Fruit fly (Drosophila melanogaster) whole organism, embryonic: Measurements from ENCODE around the gene CG33120.

ENCODE experiments used
- Atf6 ChIP-seq: fragments of 200-800 bp; sonication (Bioruptor generic); IDR thresholded peaks from 2 replicates; pipeline ENCODE4 v1.3.6; 2022; ENCODE audit warnings: missing biosample characterization, missing genetic modification characterization
- B-H2 ChIP-seq: fragments of 200-800 bp; sonication (Bioruptor generic); optimal IDR thresholded peaks from 2 replicates; lab custom pipeline; 2018; ENCODE audit warnings: missing biosample characterization, mild to moderate bottlenecking, missing genetic modification characterization
- Bdp1 ChIP-seq: fragments of 200-800 bp; sonication (Bioruptor generic); optimal IDR thresholded peaks from 3 replicates; lab custom pipeline; 2016; ENCODE audit warnings: missing biosample characterization, missing genetic modification characterization
- Blimp-1 ChIP-seq: fragments of 200-800 bp; sonication (Bioruptor generic); optimal IDR thresholded peaks from 3 replicates; lab custom pipeline; 2018; ENCODE audit warnings: missing biosample characterization, missing genetic modification characterization, mild to moderate bottlenecking, moderate library complexity, missing genetic modification reagents
- CG10147 ChIP-seq: fragments of 200-800 bp; sonication (Bioruptor generic); optimal IDR thresholded peaks from 2 replicates; lab custom pipeline; 2019; ENCODE audit warnings: missing biosample characterization, mild to moderate bottlenecking, missing genetic modification characterization, moderate library complexity
- CG10565 ChIP-seq: fragments of 200-800 bp; sonication (Bioruptor generic); optimal IDR thresholded peaks from 3 replicates; lab custom pipeline; 2016; ENCODE audit warnings: missing biosample characterization, mild to moderate bottlenecking, missing genetic modification characterization
- CG11456 ChIP-seq: fragments of 200-800 bp; sonication (Bioruptor generic); IDR thresholded peaks from 3 replicates; pipeline ENCODE4 v1.3.6; 2022; ENCODE audit warnings: missing biosample characterization, missing genetic modification characterization
- CG12155 ChIP-seq: fragments of 200-800 bp; sonication (Bioruptor generic); optimal IDR thresholded peaks from 3 replicates; lab custom pipeline; 2016; ENCODE audit warnings: missing biosample characterization, missing genetic modification characterization
- CG12659 ChIP-seq: fragments of 200-800 bp; sonication (Bioruptor generic); optimal IDR thresholded peaks from 3 replicates; lab custom pipeline; 2017; ENCODE audit warnings: mild to moderate bottlenecking, missing biosample characterization, missing genetic modification reagents, missing genetic modification characterization
- CG12942 ChIP-seq: fragments of 200-800 bp; sonication (Bioruptor generic); optimal IDR thresholded peaks from 3 replicates; lab custom pipeline; 2016; ENCODE audit warnings: missing biosample characterization, missing genetic modification characterization
- CG13894 ChIP-seq: fragments of 200-800 bp; sonication (Bioruptor generic); optimal IDR thresholded peaks from 3 replicates; lab custom pipeline; 2018; ENCODE audit warnings: missing biosample characterization, mild to moderate bottlenecking, missing genetic modification characterization, moderate library complexity
- CG15479 ChIP-seq: fragments of 200-800 bp; sonication (Bioruptor generic); optimal IDR thresholded peaks from 3 replicates; lab custom pipeline; 2019; ENCODE audit warnings: missing biosample characterization, mild to moderate bottlenecking, missing genetic modification characterization, moderate library complexity
- CG1647 ChIP-seq: fragments of 200-800 bp; sonication (Bioruptor generic); optimal IDR thresholded peaks from 3 replicates; lab custom pipeline; 2016; ENCODE audit warnings: missing biosample characterization, missing genetic modification characterization
- CG17359 ChIP-seq: fragments of 200-800 bp; sonication (Bioruptor generic); optimal IDR thresholded peaks from 3 replicates; lab custom pipeline; 2018; ENCODE audit warnings: missing biosample characterization, mild to moderate bottlenecking, missing genetic modification characterization, moderate library complexity
- CG17568 ChIP-seq: fragments of 200-800 bp; sonication (Bioruptor generic); optimal IDR thresholded peaks from 2 replicates; lab custom pipeline; 2018; ENCODE audit warnings: missing biosample characterization, mild to moderate bottlenecking, missing genetic modification characterization, moderate library complexity
- CG2889 ChIP-seq: fragments of 200-800 bp; sonication (Bioruptor generic); IDR thresholded peaks from 3 replicates; pipeline ENCODE4 v1.3.6; 2022; ENCODE audit warnings: missing biosample characterization, missing genetic modification characterization
- CG30020 ChIP-seq: fragments of 200-800 bp; optimal IDR thresholded peaks from 2 replicates; lab custom pipeline; 2019; ENCODE audit warnings: missing biosample characterization, mild to moderate bottlenecking, missing genetic modification characterization, moderate library complexity
- CG33213 ChIP-seq: fragments of 200-800 bp; sonication (Bioruptor generic); optimal IDR thresholded peaks from 3 replicates; lab custom pipeline; 2016; ENCODE audit warnings: missing biosample characterization, missing genetic modification characterization
- CG34224 ChIP-seq: fragments of 200-800 bp; sonication (Bioruptor generic); IDR thresholded peaks from 3 replicates; pipeline ENCODE4 v1.3.6; 2022; ENCODE audit warnings: missing biosample characterization, missing genetic modification characterization; ENCODE audit not compliant: partially characterized antibody
- CG43689 ChIP-seq: fragments of 200-800 bp; sonication (Bioruptor generic); IDR thresholded peaks from 2 replicates; pipeline ENCODE4 v1.3.6; 2022; ENCODE audit warnings: missing biosample characterization, missing genetic modification characterization
- CG6272 ChIP-seq: fragments of 200-800 bp; sonication (Bioruptor generic); IDR thresholded peaks from 2 replicates; pipeline ENCODE4 v1.3.6; 2022; ENCODE audit warnings: missing biosample characterization, missing genetic modification characterization
- CG6683 ChIP-seq: fragments of 200-800 bp; sonication (Bioruptor generic); optimal IDR thresholded peaks from 2 replicates; lab custom pipeline; 2017; ENCODE audit warnings: missing biosample characterization, mild to moderate bottlenecking, missing genetic modification characterization, missing genetic modification reagents
- CG8089 ChIP-seq: fragments of 200-800 bp; sonication (Bioruptor generic); optimal IDR thresholded peaks from 3 replicates; lab custom pipeline; 2016; ENCODE audit warnings: missing biosample characterization, missing genetic modification characterization
- CG8944 ChIP-seq: fragments of 200-800 bp; sonication (Bioruptor generic); optimal IDR thresholded peaks from 3 replicates; lab custom pipeline; 2016; ENCODE audit warnings: missing biosample characterization, missing genetic modification characterization
- CG9609 ChIP-seq: fragments of 200-800 bp; sonication (Bioruptor generic); optimal IDR thresholded peaks from 3 replicates; lab custom pipeline; 2016; ENCODE audit warnings: missing biosample characterization, missing genetic modification characterization
- CG9727 ChIP-seq: fragments of 200-800 bp; sonication (Bioruptor generic); optimal IDR thresholded peaks from 3 replicates; lab custom pipeline; 2017; ENCODE audit warnings: missing biosample characterization, mild to moderate bottlenecking, missing genetic modification characterization
- Dref ChIP-seq: fragments of 200-800 bp; sonication (Bioruptor generic); IDR thresholded peaks from 2 replicates; pipeline ENCODE4 v1.3.6; 2022; ENCODE audit warnings: missing biosample characterization, missing genetic modification characterization
- HmgZ ChIP-seq: fragments of 200-800 bp; sonication (Bioruptor generic); optimal IDR thresholded peaks from 2 replicates; lab custom pipeline; 2018; ENCODE audit warnings: missing biosample characterization, mild to moderate bottlenecking, missing genetic modification characterization
- Hmx ChIP-seq: fragments of 200-800 bp; sonication (Bioruptor generic); optimal IDR thresholded peaks from 2 replicates; lab custom pipeline; 2016; ENCODE audit warnings: missing biosample characterization, missing genetic modification characterization
- Lhr ChIP-seq: fragments of 200-800 bp; sonication (Bioruptor generic); optimal IDR thresholded peaks from 3 replicates; lab custom pipeline; 2017; ENCODE audit warnings: mild to moderate bottlenecking, missing biosample characterization, missing genetic modification reagents, missing genetic modification characterization
- NK7.1 ChIP-seq: fragments of 200-800 bp; sonication (Bioruptor generic); optimal IDR thresholded peaks from 3 replicates; lab custom pipeline; 2016; ENCODE audit warnings: missing biosample characterization, missing genetic modification characterization
- Oaz ChIP-seq: fragments of 200-800 bp; sonication (Bioruptor generic); IDR thresholded peaks from 2 replicates; pipeline ENCODE4 v1.3.6; 2022; ENCODE audit warnings: missing biosample characterization, missing genetic modification characterization
- Rfx ChIP-seq: fragments of 200-800 bp; sonication (Bioruptor generic); IDR thresholded peaks from 2 replicates; pipeline ENCODE4 v1.3.6; 2022; ENCODE audit warnings: missing biosample characterization, missing genetic modification characterization
- Rx ChIP-seq: fragments of 200-800 bp; sonication (Bioruptor generic); IDR thresholded peaks from 2 replicates; pipeline ENCODE4 v1.3.6; 2022; ENCODE audit warnings: missing biosample characterization, missing genetic modification characterization
- Sry-δ ChIP-seq: fragments of 200-800 bp; sonication (Bioruptor generic); optimal IDR thresholded peaks from 2 replicates; lab custom pipeline; 2016; ENCODE audit warnings: missing biosample characterization, missing genetic modification characterization
- az2 ChIP-seq: fragments of 200-800 bp; sonication (Bioruptor generic); optimal IDR thresholded peaks from 3 replicates; lab custom pipeline; 2016; ENCODE audit warnings: missing biosample characterization, missing genetic modification characterization
- bab2 ChIP-seq: fragments of 200-800 bp; sonication (Bioruptor generic); optimal IDR thresholded peaks from 2 replicates; lab custom pipeline; 2016; ENCODE audit warnings: missing biosample characterization, missing genetic modification characterization
- bowl ChIP-seq: fragments of 200-800 bp; sonication (Bioruptor generic); IDR thresholded peaks from 2 replicates; pipeline ENCODE4 v1.3.6; 2022; ENCODE audit warnings: missing biosample characterization, missing genetic modification characterization
- chif ChIP-seq, 2 experiments: fragments of 200-800 bp; sonication (Bioruptor generic); optimal IDR thresholded peaks; 3 replicates each; lab custom pipeline; 2016; ENCODE audit warnings: missing biosample characterization in 2 of 2, missing genetic modification characterization in 2 of 2
- ewg ChIP-seq: fragments of 200-800 bp; sonication (Bioruptor generic); optimal IDR thresholded peaks from 3 replicates; lab custom pipeline; 2017; ENCODE audit warnings: mild to moderate bottlenecking, missing biosample characterization, missing genetic modification reagents, missing genetic modification characterization
- grn ChIP-seq: fragments of 200-800 bp; sonication (Bioruptor generic); optimal IDR thresholded peaks from 3 replicates; lab custom pipeline; 2017; ENCODE audit warnings: missing biosample characterization, missing genetic modification characterization
- ham ChIP-seq: fragments of 200-800 bp; sonication (Bioruptor generic); IDR thresholded peaks from 2 replicates; pipeline ENCODE4 v1.3.6; 2022; ENCODE audit warnings: missing biosample characterization, missing genetic modification characterization
- knrl ChIP-seq: fragments of 200-800 bp; sonication (Bioruptor generic); IDR thresholded peaks from 3 replicates; pipeline ENCODE4 v1.3.6; 2022; ENCODE audit warnings: missing biosample characterization, missing genetic modification characterization; ENCODE audit not compliant: partially characterized antibody
- lab ChIP-seq: fragments of 200-800 bp; sonication (Bioruptor generic); optimal IDR thresholded peaks from 3 replicates; lab custom pipeline; 2017; ENCODE audit warnings: missing biosample characterization, missing genetic modification characterization, mild to moderate bottlenecking, moderate library complexity, missing genetic modification reagents
- lmd ChIP-seq: fragments of 200-800 bp; sonication (Bioruptor generic); IDR thresholded peaks from 2 replicates; pipeline ENCODE4 v1.3.6; 2022; ENCODE audit warnings: missing biosample characterization, missing genetic modification characterization
- peb ChIP-seq: fragments of 200-800 bp; sonication (Bioruptor generic); IDR thresholded peaks from 2 replicates; pipeline ENCODE4 v1.3.6; 2022; ENCODE audit warnings: missing biosample characterization, missing genetic modification characterization
- pho ChIP-seq: fragments of 200-800 bp; sonication (Bioruptor generic); optimal IDR thresholded peaks from 2 replicates; lab custom pipeline; 2016; ENCODE audit warnings: missing biosample characterization, missing genetic modification characterization
- sisA ChIP-seq: fragments of 200-800 bp; sonication (Bioruptor generic); IDR thresholded peaks from 2 replicates; pipeline ENCODE4 v1.3.6; 2022; ENCODE audit warnings: missing biosample characterization, missing genetic modification characterization
- slou ChIP-seq: fragments of 200-800 bp; sonication (Bioruptor generic); optimal IDR thresholded peaks from 3 replicates; lab custom pipeline; 2016; ENCODE audit warnings: missing biosample characterization, missing genetic modification characterization
- ttk ChIP-seq: fragments of 200-800 bp; sonication (Bioruptor generic); IDR thresholded peaks from 2 replicates; pipeline ENCODE4 v2.1.2; 2022; ENCODE audit warnings: missing biosample characterization, missing genetic modification characterization
- wek ChIP-seq: fragments of 200-800 bp; sonication (Bioruptor generic); optimal IDR thresholded peaks from 3 replicates; lab custom pipeline; 2018; ENCODE audit warnings: missing biosample characterization, mild to moderate bottlenecking, missing genetic modification characterization, moderate library complexity

The CG33120 gene

dm6 chr2L:18857635-18858059, 13.3 kb upstream of the CG33120 start (continued):
- peak; percentile 89 for TF ChIP-seq CG12155 (GFP tag; lab: Kevin White, UChicago)
- TF ChIP-seq CG33213 = peak; percentile 64
- peak; percentile 75 for TF ChIP-seq CG2889 (GFP tag; lab: Robert Waterston, UW)
- peak; percentile 87 for TF ChIP-seq CG13894
- peak; percentile 83 for TF ChIP-seq ewg (GFP tag; lab: Kevin White, UChicago)
- TF ChIP-seq CG43689 (GFP tag; lab: Robert Waterston, UW) = peak; percentile 87
- TF ChIP-seq bowl (GFP tag; lab: Robert Waterston, UW) = peak; percentile 88
- TF ChIP-seq CG6683 (GFP tag; lab: Kevin White, UChicago) = peak; percentile 76
- TF ChIP-seq Lhr (GFP tag; lab: Kevin White, UChicago) = peak; percentile 74
- TF ChIP-seq Rx = peak; percentile 86
- peak; percentile 90 for TF ChIP-seq Atf6 (GFP tag; lab: Robert Waterston, UW)
- TF ChIP-seq CG12659 (GFP tag; lab: Kevin White, UChicago) = peak; percentile 95
- TF ChIP-seq Bdp1 (GFP tag; lab: Kevin White, UChicago) = peak; percentile 85
- TF ChIP-seq CG34224 (GFP tag; lab: Robert Waterston, UW) = no peak
- peak; percentile 87 for TF ChIP-seq CG6272 (GFP tag; lab: Robert Waterston, UW)
- TF ChIP-seq CG12942 = peak; percentile 79
- TF ChIP-seq Blimp-1 (GFP tag; lab: Kevin White, UChicago) = peak; percentile 88
- peak; percentile 62 for TF ChIP-seq CG1647 (GFP tag; lab: Kevin White, UChicago)
- 0 out of 2 replicates have a peak, but pooled peaks have one; percentile 41 for TF ChIP-seq ham (GFP tag; lab: Robert Waterston, UW)
- peak; percentile 63 for TF ChIP-seq slou
- peak; percentile 75 for TF ChIP-seq Hmx (GFP tag; lab: Kevin White, UChicago)
- peak; percentile 92 for TF ChIP-seq CG17359 (tag; lab: Kevin White, UChicago)
- peak; percentile 72 for TF ChIP-seq ttk (GFP tag; lab: Robert Waterston, UW)
- TF ChIP-seq CG30020 (tag; lab: Kevin White, UChicago) = peak; percentile 52
- peak; percentile 68 for TF ChIP-seq NK7.1 (GFP tag; lab: Kevin White, UChicago)
- peak; percentile 82 for TF ChIP-seq CG10147
- TF ChIP-seq wek = peak; percentile 78
- TF ChIP-seq CG11456 (GFP tag; lab: Robert Waterston, UW) = peak; percentile 92
- TF ChIP-seq pho = peak; percentile 92
- TF ChIP-seq knrl = no peak
- TF ChIP-seq peb (GFP tag; lab: Robert Waterston, UW) = peak; percentile 81
- TF ChIP-seq lmd = peak; percentile 84
- no peak for TF ChIP-seq Dref (GFP tag; lab: Robert Waterston, UW)
- peak; percentile 87 to 93 for TF ChIP-seq chif (GFP tag; optimal IDR thresholded peaks at IDR 0.05; lab: Kevin White, UChicago)
- no peak for TF ChIP-seq CG10565
- no peak for TF ChIP-seq CG15479
- TF ChIP-seq CG9727 (GFP tag; lab: Kevin White, UChicago) = peak; percentile 69
- TF ChIP-seq bab2 (GFP tag; lab: Kevin White, UChicago) = peak; percentile 93
- TF ChIP-seq HmgZ (tag; lab: Kevin White, UChicago) = peak; percentile 94
- peak; percentile 84 for TF ChIP-seq sisA (GFP tag; lab: Robert Waterston, UW)
- TF ChIP-seq CG8944 (GFP tag; lab: Kevin White, UChicago) = peak; percentile 88
- TF ChIP-seq CG17568 (GFP tag; lab: Kevin White, UChicago) = peak; percentile 89
- peak; percentile 91 for TF ChIP-seq Rfx (GFP tag; lab: Robert Waterston, UW)
- TF ChIP-seq Sry-δ (GFP tag; lab: Kevin White, UChicago) = peak; percentile 44
- peak; percentile 88 for TF ChIP-seq CG9609 (GFP tag; lab: Kevin White, UChicago)
- peak; percentile 92 for TF ChIP-seq B-H2 (GFP tag; lab: Kevin White, UChicago)
- TF ChIP-seq az2 (GFP tag; lab: Kevin White, UChicago) = peak; percentile 92
- TF ChIP-seq grn (GFP tag; lab: Kevin White, UChicago) = peak; percentile 8
- TF ChIP-seq CG8089 (GFP tag; lab: Kevin White, UChicago) = peak; percentile 73
- peak; percentile 84 for TF ChIP-seq Oaz (GFP tag; lab: Robert Waterston, UW)
- peak; percentile 95 for TF ChIP-seq lab (GFP tag; lab: Kevin White, UChicago)
